Worm (Caenorhabditis elegans): ENCODE results near the gene lido-12.

- no peak for TF ChIP-seq dao-5 (tag; optimal IDR thresholded peaks at IDR 0.05)
- no peak for TF ChIP-seq him-1 (tag; optimal IDR thresholded peaks at IDR 0.05)
These were observed 42.8 kb downstream of the lido-12 start, which contains the start of gene sri-28 for ce11 chrII:3048378-3048777.
